Fruit fly (Drosophila melanogaster): ENCODE measurements around the gene CG12499.

The CG12499 gene

DNA sequence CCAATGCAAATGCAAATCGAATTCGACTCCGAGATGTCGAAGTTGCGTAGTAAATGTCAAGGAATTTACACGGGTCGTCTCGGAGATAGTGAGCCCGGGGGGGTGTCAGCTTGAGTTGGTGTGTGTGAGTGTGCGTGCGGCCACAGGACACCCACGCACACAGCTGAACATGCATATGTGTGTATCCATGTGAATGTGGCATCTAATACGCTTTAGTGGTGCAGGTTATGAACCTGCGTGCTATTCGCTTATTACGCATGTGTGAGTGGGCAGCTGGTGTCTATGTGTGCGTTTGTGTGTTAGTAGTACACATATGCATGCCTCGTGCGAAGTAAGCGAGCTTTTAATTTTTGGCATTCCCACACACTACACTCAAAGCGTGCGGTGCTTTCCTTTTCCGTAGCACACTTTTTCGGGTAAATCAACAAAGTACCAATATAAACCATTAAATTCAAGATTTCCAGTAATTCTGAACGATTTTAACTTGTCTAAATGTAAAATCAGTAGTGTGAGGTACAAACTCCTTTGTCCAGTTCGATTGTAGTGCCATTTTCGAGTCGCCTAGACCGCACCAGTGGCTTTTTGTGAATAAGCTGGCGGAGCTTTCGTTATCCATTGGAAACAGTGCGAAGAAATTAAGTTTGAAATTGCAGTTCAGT lies 22.6 kb upstream of the CG12499 start (continued):
- TF ChIP-seq Bdp1 (GFP tag; optimal IDR thresholded peaks at IDR 0.05) (peak; percentile 71), B-H1 (GFP tag; IDR thresholded peaks at IDR 0.05) (peak; percentile 76), Oli (tag; optimal IDR thresholded peaks at IDR 0.05) (peak; percentile 89), CG10274 (GFP tag; optimal IDR thresholded peaks at IDR 0.05) (peak; percentile 98), insv (GFP tag; optimal IDR thresholded peaks at IDR 0.05) (no peak), Lim3 (GFP tag; IDR thresholded peaks at IDR 0.05) (peak; percentile 33; the same call in 1 of the 2 replicates), NFAT (GFP tag; IDR thresholded peaks at IDR 0.05) (peak; percentile 69), wek (GFP tag; optimal IDR thresholded peaks at IDR 0.05) (peak; percentile 52), Ets65A (GFP tag) (peak; percentile 97), dmrt99B (tag; optimal IDR thresholded peaks at IDR 0.05) (peak; percentile 93), pan (optimal IDR thresholded peaks at IDR 0.05) (no peak), pan (GFP tag; optimal IDR thresholded peaks at IDR 0.05 in 1 of 2, IDR thresholded peaks at IDR 0.05 in 1 of 2) (peak in 1 of 2 experiments; percentile 83), Nf-YA (GFP tag; IDR thresholded peaks at IDR 0.05) (peak; percentile 73), slbo (GFP tag; IDR thresholded peaks at IDR 0.05) (peak; percentile 91), Poxn (GFP tag; IDR thresholded peaks at IDR 0.05) (peak; percentile 63; the same call in 1 of the 2 replicates), Dfd (GFP tag; optimal IDR thresholded peaks at IDR 0.05) (no peak), CG33213 (GFP tag; optimal IDR thresholded peaks at IDR 0.05) (no peak), CG11560 (tag; IDR thresholded peaks at IDR 0.05) (peak; percentile 72; the same call in 2 of the 3 replicates), Neu2 (GFP tag; optimal IDR thresholded peaks at IDR 0.05; ENCODE audit: borderline replicate concordance) (no peak), lbe (GFP tag; optimal IDR thresholded peaks at IDR 0.05) (no peak), tgo (GFP tag; IDR thresholded peaks at IDR 0.05) (peak; percentile 87), grn (GFP tag; optimal IDR thresholded peaks at IDR 0.05) (no peak), emc (GFP tag; optimal IDR thresholded peaks at IDR 0.05) (peak; percentile 78), Sry-δ (GFP tag; optimal IDR thresholded peaks at IDR 0.05) (peak; percentile 39), gsb (GFP tag; IDR thresholded peaks at IDR 0.05) (peak; percentile 73), ken (GFP tag; IDR thresholded peaks at IDR 0.05) (peak; percentile 72), chn (GFP tag; optimal IDR thresholded peaks at IDR 0.05) (peak; percentile 67), HLH54F (GFP tag; optimal IDR thresholded peaks at IDR 0.05) (peak; percentile 88), hb (GFP tag; IDR thresholded peaks at IDR 0.05; ENCODE audit: partially characterized antibody) (no peak), Trl (optimal IDR thresholded peaks at IDR 0.05) (no peak), Trl (GFP tag; optimal IDR thresholded peaks at IDR 0.05) (peak; percentile 91), HmgZ (tag; optimal IDR thresholded peaks at IDR 0.05) (peak; percentile 90), CG2120 (GFP tag; optimal IDR thresholded peaks at IDR 0.05) (peak; percentile 95), mam (GFP tag; optimal IDR thresholded peaks at IDR 0.05) (peak; percentile 93), CG1603 (tag; optimal IDR thresholded peaks at IDR 0.05) (peak; percentile 76), CG1024 (GFP tag; IDR thresholded peaks at IDR 0.05) (peak; percentile 61), disco-r (GFP tag; optimal IDR thresholded peaks at IDR 0.05) (peak; percentile 57), CG10366 (GFP tag; IDR thresholded peaks at IDR 0.05) (peak; percentile 78), gcm2 (GFP tag; optimal IDR thresholded peaks at IDR 0.05) (peak; percentile 67), CG32767 (GFP tag; IDR thresholded peaks at IDR 0.05) (peak; percentile 49), CG3163 (GFP tag; optimal IDR thresholded peaks at IDR 0.05) (peak; percentile 71), p53 (GFP tag; optimal IDR thresholded peaks at IDR 0.05) (peak; percentile 78), Hr78 (GFP tag; optimal IDR thresholded peaks at IDR 0.05) (no peak), bsh (GFP tag; optimal IDR thresholded peaks at IDR 0.05) (peak in 1 of 2 experiments; percentile 75), CG8388 (GFP tag; optimal IDR thresholded peaks at IDR 0.05) (peak; percentile 73), trem (tag; optimal IDR thresholded peaks at IDR 0.05) (peak; percentile 34), CG18764 (GFP tag; optimal IDR thresholded peaks at IDR 0.05) (peak; percentile 78), toy (GFP tag; IDR thresholded peaks at IDR 0.05) (peak; percentile 25; the same call in 1 of the 2 replicates), fru (optimal IDR thresholded peaks at IDR 0.05) (no peak), Stat92E (GFP tag; optimal IDR thresholded peaks at IDR 0.05) (no peak), CG9437 (GFP tag; optimal IDR thresholded peaks at IDR 0.05) (peak; percentile 62)
